Worm (Caenorhabditis elegans) whole organism, young adult: ENCODE results near the gene ZK892.6.

Source experiments
- die-1 ChIP-seq: sonication (generic microtip); optimal IDR thresholded peaks from 2 replicates; lab custom pipeline; 2016; ENCODE audit warnings: missing genotype, mild to moderate bottlenecking, missing genetic modification characterization, missing compliant biosample characterization
- unc-62 ChIP-seq: fragments of 150-350 bp; optimal IDR thresholded peaks from 2 replicates; lab custom pipeline; 2014; ENCODE audit warnings: missing biosample characterization, missing genetic modification reagents, missing genetic modification characterization

DNA sequence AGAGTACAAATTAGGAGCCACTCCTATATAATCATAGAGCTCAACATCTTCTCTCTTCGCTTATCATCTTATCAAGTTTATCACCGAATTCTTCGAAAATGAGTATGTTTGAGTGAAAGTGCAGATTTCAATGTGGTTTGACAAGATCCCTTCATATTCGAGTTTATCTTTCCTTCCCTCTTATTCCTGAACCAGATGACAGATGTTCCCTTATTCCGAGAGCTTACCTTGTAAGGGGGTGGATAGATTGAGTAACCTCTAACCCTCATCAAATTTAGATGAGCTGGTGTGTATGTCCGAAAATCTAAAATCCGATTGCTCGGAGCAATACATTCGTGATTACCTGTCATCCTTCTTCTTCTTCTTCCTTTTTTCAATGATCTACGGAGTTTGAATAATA lies 31.3 kb downstream of the ZK892.6 start:
- TF ChIP-seq die-1 (no peak), unc-62 (GFP tag; lab: Kevin White, UChicago) (no peak)
